Fruit fly (Drosophila melanogaster) whole organism, embryonic: ENCODE results near the gene Or67d.

Source experiments
- CG1602 ChIP-seq: fragments of 200-800 bp; sonication (Bioruptor generic); optimal IDR thresholded peaks from 3 replicates; lab custom pipeline; 2016; ENCODE audit warnings: missing biosample characterization, missing genetic modification characterization
- CG3281 ChIP-seq: fragments of 200-800 bp; sonication (Bioruptor generic); optimal IDR thresholded peaks from 3 replicates; lab custom pipeline; 2017; ENCODE audit warnings: missing biosample characterization, mild to moderate bottlenecking, missing genetic modification characterization
- CG4820 ChIP-seq: fragments of 200-800 bp; sonication (Bioruptor generic); optimal IDR thresholded peaks from 3 replicates; lab custom pipeline; 2016; ENCODE audit warnings: missing biosample characterization, missing genetic modification characterization
- CG6765 ChIP-seq: fragments of 200-800 bp; sonication (Bioruptor generic); optimal IDR thresholded peaks from 3 replicates; lab custom pipeline; 2017; ENCODE audit warnings: missing biosample characterization, mild to moderate bottlenecking, missing genetic modification characterization
- Dip3 ChIP-seq: fragments of 200-800 bp; sonication (Bioruptor generic); optimal IDR thresholded peaks from 3 replicates; lab custom pipeline; 2016; ENCODE audit warnings: missing biosample characterization, missing genetic modification characterization
- Rfx ChIP-seq: fragments of 200-800 bp; sonication (Bioruptor generic); IDR thresholded peaks from 2 replicates; pipeline ENCODE4 v1.3.6; 2022; ENCODE audit warnings: missing biosample characterization, missing genetic modification characterization

DNA sequence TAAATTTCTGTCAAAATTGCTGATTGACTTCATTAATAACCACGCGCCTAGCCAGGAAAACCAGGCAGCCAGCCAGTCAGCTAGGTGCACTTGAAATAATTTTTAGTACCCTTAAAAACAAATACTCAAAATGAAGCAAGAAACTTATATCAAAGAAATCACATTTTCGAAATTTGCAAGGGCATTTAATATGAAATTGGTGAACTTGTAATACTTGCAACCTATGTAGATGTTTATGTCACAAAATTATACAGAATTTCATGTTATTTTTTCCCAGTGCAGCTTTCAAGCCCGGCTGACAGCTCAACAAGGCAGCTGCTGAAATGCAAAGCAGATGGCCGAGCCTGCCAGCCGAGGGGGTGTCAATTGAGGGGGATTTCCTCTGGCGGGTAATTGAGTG, 41.9 kb downstream of the Or67d start:
- TF ChIP-seq Rfx (GFP tag; lab: Robert Waterston, UW) (no peak), Dip3 (GFP tag; lab: Kevin White, UChicago) (no peak), CG3281 (GFP tag; lab: Kevin White, UChicago) (no peak), CG6765 (GFP tag; lab: Kevin White, UChicago) (no peak), CG1602 (GFP tag; lab: Kevin White, UChicago) (no peak), CG4820 (GFP tag; lab: Kevin White, UChicago) (no peak)
